Fruit fly (Drosophila melanogaster) whole organism, wandering third instar larva: Measurements from ENCODE around the gene gammaSnap2.

Source experiments
- Dif ChIP-seq: fragments of 200-275, 200-300 bp; sonication (Bioruptor generic); optimal IDR thresholded peaks from 2 replicates; lab custom pipeline; 2018; ENCODE audit warnings: missing biosample characterization, missing genetic modification characterization; ENCODE audit not compliant: partially characterized antibody
- foxo ChIP-seq, 2 experiments: fragments of 200-800 bp; sonication (Bioruptor generic); optimal IDR thresholded peaks; 2 replicates in 1 of 2; 3 replicates in 1 of 2; lab custom pipeline; 2016 to 2017; ENCODE audit warnings: missing biosample characterization in 2 of 2, missing genetic modification characterization in 2 of 2
- jim ChIP-seq: fragments of 175-275, 200-325 bp; sonication (Bioruptor generic); optimal IDR thresholded peaks from 2 replicates; lab custom pipeline; 2016; ENCODE audit warnings: missing biosample characterization, mild to moderate bottlenecking, missing genetic modification characterization
- psq ChIP-seq: fragments of 200-800 bp; sonication (Bioruptor generic); optimal IDR thresholded peaks from 3 replicates; lab custom pipeline; 2017; ENCODE audit warnings: missing biosample characterization, mild to moderate bottlenecking, missing genetic modification characterization, moderate library complexity
- usp ChIP-seq: fragments of >200 bp; optimal IDR thresholded peaks from 2 replicates; lab custom pipeline; 2017; ENCODE audit warnings: missing biosample characterization, missing genetic modification characterization

dm6 chr3R:10111150-10111814 is 9.9 kb downstream of the gammaSnap2 start:
- TF ChIP-seq jim (GFP tag; lab: Kevin White, UChicago) = no peak
- no peak for TF ChIP-seq Dif (GFP tag; lab: Kevin White, UChicago)
- no peak for TF ChIP-seq psq (GFP tag; lab: Kevin White, UChicago)
- no peak for TF ChIP-seq foxo (GFP tag; optimal IDR thresholded peaks at IDR 0.05; lab: Kevin White, UChicago)
- TF ChIP-seq usp (GFP tag; lab: Kevin White, UChicago) = no peak
